Worm (Caenorhabditis elegans): Measurements from ENCODE around the gene asah-2.

ce11 chrII:10099072-10099471, 40.3 kb upstream of the asah-2 start:
- no peak for TF ChIP-seq lin-11 (tag; optimal IDR thresholded peaks at IDR 0.05)
- TF ChIP-seq zag-1 (tag; optimal IDR thresholded peaks at IDR 0.05) = no peak
- TF ChIP-seq unc-39 (tag; optimal IDR thresholded peaks at IDR 0.05) = no peak
